Fruit fly (Drosophila melanogaster): ENCODE measurements around the gene mdy.

mdy gene

DNA sequence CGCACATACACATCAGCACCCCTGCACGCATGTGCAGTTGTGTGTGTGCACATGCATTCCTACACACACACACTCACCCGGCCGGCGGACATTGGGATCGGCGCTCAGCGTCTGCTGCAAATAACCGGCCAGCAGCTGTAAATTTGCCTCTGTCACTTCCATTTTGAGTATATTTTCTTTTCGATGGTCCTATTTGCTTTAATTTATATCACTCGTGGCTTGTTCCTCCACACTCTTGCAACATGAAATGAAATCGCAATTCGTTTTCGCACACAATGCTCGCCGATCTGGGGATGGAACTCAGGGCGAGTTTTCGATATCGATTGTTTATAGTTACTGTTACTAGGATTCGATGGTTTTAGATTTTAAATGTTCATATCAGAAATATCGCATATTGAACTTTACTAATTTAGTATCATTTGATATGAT, 8.5 kb downstream of the mdy start, which contains the start of gene Cse1:
Cse1 (minus strand) TSS at position 303 of the 429 bp plus-strand sequence.
- peak; percentile 72 for TF ChIP-seq N (GFP tag; optimal IDR thresholded peaks at IDR 0.05)
- no peak for TF ChIP-seq Dif (GFP tag; optimal IDR thresholded peaks at IDR 0.05; ENCODE audit: partially characterized antibody)
- no peak for TF ChIP-seq tai (GFP tag; optimal IDR thresholded peaks at IDR 0.05)
- no peak for TF ChIP-seq lola (GFP tag; optimal IDR thresholded peaks at IDR 0.05)
- TF ChIP-seq Hr83 (GFP tag; optimal IDR thresholded peaks at IDR 0.05; ENCODE audit: poor library complexity, severe bottlenecking) = no peak
- TF ChIP-seq Hr78 (GFP tag; optimal IDR thresholded peaks at IDR 0.05) = no peak
- no peak for TF ChIP-seq sage (GFP tag; optimal IDR thresholded peaks at IDR 0.05)
- TF ChIP-seq OdsH (GFP tag; optimal IDR thresholded peaks at IDR 0.05) = no peak
- TF ChIP-seq jim (GFP tag; optimal IDR thresholded peaks at IDR 0.05) = no peak
- TF ChIP-seq Myc (optimal IDR thresholded peaks at IDR 0.05) = no peak
- TF ChIP-seq sv (GFP tag; optimal IDR thresholded peaks at IDR 0.05) = no peak
- TF ChIP-seq br (GFP tag; optimal IDR thresholded peaks at IDR 0.05) = no peak
- TF ChIP-seq Sp1 (GFP tag; optimal IDR thresholded peaks at IDR 0.05) = no peak
- no peak for TF ChIP-seq Vsx2 (GFP tag; optimal IDR thresholded peaks at IDR 0.05; ENCODE audit: partially characterized antibody)
- no peak for TF ChIP-seq Abd-B (GFP tag; optimal IDR thresholded peaks at IDR 0.05)
- no peak for TF ChIP-seq pan (optimal IDR thresholded peaks at IDR 0.05)
- TF ChIP-seq rgr (GFP tag; optimal IDR thresholded peaks at IDR 0.05) = no peak
- peak; percentile 24 for TF ChIP-seq woc (GFP tag; optimal IDR thresholded peaks at IDR 0.05)

DNA sequence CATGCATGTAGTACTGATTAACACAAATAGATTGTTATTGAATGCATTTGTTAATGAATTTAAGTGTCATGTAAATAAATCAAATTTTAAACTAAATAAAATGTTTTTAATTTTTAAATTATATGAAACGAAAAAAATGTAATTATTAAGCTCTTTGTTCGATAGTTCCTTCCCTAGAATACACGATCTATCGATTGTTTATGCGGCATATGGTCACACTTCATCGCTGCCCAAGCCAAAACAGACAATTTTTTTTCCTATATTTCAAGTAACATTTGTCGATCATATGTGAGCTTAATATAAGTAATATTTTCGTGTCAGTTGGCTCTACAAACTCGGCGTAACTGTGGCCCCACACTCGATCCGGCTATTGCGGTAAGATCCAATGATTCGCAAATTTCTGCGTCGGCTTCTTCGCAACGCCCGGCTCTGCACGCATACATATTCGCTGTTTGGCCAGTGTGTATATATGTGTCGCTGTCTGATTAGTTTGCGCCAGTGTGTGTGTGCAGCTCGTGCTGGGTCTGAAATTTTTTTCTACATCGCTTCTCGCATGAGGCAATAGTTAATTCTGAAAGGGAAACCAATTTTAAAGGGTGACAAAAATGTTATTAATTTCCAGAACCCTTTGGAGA, 10.5 kb downstream of the mdy start, which contains the start of gene AspRS-m:
AspRS-m (plus strand) TSS at position 207 of the 635 bp plus-strand sequence.
- TF ChIP-seq h (GFP tag; optimal IDR thresholded peaks at IDR 0.05) (peak; percentile 16), dsf (GFP tag; optimal IDR thresholded peaks at IDR 0.05; ENCODE audit: borderline replicate concordance) (no peak), usp (GFP tag; optimal IDR thresholded peaks at IDR 0.05) (no peak), Jra (GFP tag; optimal IDR thresholded peaks at IDR 0.05) (no peak), tai (GFP tag; optimal IDR thresholded peaks at IDR 0.05) (no peak), N (GFP tag; optimal IDR thresholded peaks at IDR 0.05) (peak; percentile 52)

DNA sequence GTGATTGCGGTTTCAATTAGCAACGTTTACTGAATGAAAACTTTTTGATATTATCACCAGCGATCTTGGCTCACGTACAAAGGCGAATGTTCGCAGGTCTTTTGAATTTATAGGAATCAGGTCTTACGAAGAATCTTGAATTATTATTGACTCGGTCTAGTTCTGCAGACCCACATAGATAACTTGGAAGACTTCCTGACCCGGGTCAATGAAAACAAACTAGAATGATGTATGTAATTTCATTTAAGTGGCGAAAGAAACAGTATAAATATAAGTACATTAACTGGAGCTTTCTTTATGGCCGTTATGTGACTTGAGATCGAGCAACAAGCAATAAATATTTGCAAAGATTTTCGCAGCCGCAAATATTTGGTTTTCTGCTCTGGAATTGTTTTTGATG, 17.9 kb downstream of the mdy start, which contains the start of gene CG13282:
CG13282 (minus strand) TSS at position 101 of the 400 bp plus-strand sequence.
- no peak for TF ChIP-seq Hnf4 (GFP tag; optimal IDR thresholded peaks at IDR 0.05)
- no peak for TF ChIP-seq Abd-B (GFP tag; optimal IDR thresholded peaks at IDR 0.05)
- no peak for TF ChIP-seq Mio (GFP tag; optimal IDR thresholded peaks at IDR 0.05)
- TF ChIP-seq CrebA (GFP tag; optimal IDR thresholded peaks at IDR 0.05; ENCODE audit: borderline replicate concordance) = no peak
- TF ChIP-seq HLH106 (tag; optimal IDR thresholded peaks at IDR 0.05) = no peak
- no peak for TF ChIP-seq CG9705 (GFP tag; optimal IDR thresholded peaks at IDR 0.05)
- no peak for TF ChIP-seq dmrt93B (GFP tag; optimal IDR thresholded peaks at IDR 0.05)
- TF ChIP-seq dsf (GFP tag; optimal IDR thresholded peaks at IDR 0.05; ENCODE audit: borderline replicate concordance) = no peak
- no peak for TF ChIP-seq Sp1 (GFP tag; optimal IDR thresholded peaks at IDR 0.05)
- TF ChIP-seq CG32264 (GFP tag; optimal IDR thresholded peaks at IDR 0.05) = no peak
- TF ChIP-seq br (GFP tag; optimal IDR thresholded peaks at IDR 0.05) = no peak
- no peak for TF ChIP-seq woc (GFP tag; optimal IDR thresholded peaks at IDR 0.05)
- no peak for TF ChIP-seq OdsH (GFP tag; optimal IDR thresholded peaks at IDR 0.05)
- no peak for TF ChIP-seq Rel (GFP tag; optimal IDR thresholded peaks at IDR 0.05)
- TF ChIP-seq Rel (tag; optimal IDR thresholded peaks at IDR 0.05) = no peak
- TF ChIP-seq Vsx2 (GFP tag; optimal IDR thresholded peaks at IDR 0.05; ENCODE audit: partially characterized antibody) = no peak
- TF ChIP-seq foxo (GFP tag; optimal IDR thresholded peaks at IDR 0.05) = no peak

DNA sequence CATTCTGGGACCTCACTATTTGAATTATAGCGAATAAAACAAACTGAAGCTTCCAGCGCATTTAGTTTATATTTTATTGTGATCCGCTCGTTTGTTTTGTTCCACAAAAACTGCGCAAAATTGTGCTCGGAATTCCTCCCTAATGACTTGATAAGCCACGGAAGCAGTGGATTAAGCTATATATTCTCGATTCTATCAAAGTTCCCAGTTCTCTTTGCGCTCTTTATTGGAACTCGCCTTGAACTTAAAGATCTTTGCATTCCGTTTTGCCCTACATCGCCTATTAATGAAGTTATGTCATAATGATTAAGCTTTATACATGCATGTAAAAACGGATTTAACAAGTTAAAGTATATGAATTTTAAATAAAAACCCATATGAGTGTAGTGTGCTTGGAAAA, 20.7 kb downstream of the mdy start, which contains the start of gene Nepl9:
Nepl9 (minus strand) TSS at position 101 of the 400 bp plus-strand sequence.
- no peak for TF ChIP-seq usp (GFP tag; optimal IDR thresholded peaks at IDR 0.05)
- no peak for TF ChIP-seq pan (optimal IDR thresholded peaks at IDR 0.05)
- TF ChIP-seq Rel (GFP tag; optimal IDR thresholded peaks at IDR 0.05) = no peak
- no peak for TF ChIP-seq Rel (tag; optimal IDR thresholded peaks at IDR 0.05)
- no peak for TF ChIP-seq h (GFP tag; optimal IDR thresholded peaks at IDR 0.05)

DNA sequence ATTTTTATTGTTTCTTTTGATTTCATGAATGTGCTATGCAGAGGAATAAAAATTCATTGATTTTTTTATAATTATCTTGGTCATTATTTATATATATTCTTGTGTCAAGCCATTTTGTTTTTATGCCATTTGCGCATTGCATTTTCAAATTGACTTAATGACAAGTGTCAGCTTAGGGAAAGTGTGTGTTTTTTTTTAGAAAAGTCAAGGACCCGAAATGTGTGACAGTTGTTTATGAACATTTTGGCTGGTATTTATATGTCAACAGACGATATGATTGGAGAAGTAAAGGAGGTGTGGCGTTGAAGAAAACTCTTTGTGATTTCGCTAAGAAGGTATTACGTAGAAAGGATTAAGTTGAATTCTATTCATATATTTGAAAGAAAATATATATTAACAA, 21.2 kb downstream of the mdy start, which contains the start of the genes SclA and SclB:
SclA (plus strand) TSS at position 301 of the 400 bp plus-strand sequence.
SclB (plus strand) TSS at position 301 of the 400 bp plus-strand sequence.
- TF ChIP-seq CG9705 (GFP tag; optimal IDR thresholded peaks at IDR 0.05) (no peak), jim (GFP tag; optimal IDR thresholded peaks at IDR 0.05) (no peak), Rel (GFP tag; optimal IDR thresholded peaks at IDR 0.05) (no peak), Rel (tag; optimal IDR thresholded peaks at IDR 0.05) (no peak), woc (GFP tag; optimal IDR thresholded peaks at IDR 0.05) (no peak), CrebA (GFP tag; optimal IDR thresholded peaks at IDR 0.05; ENCODE audit: borderline replicate concordance) (no peak), Hnf4 (GFP tag; optimal IDR thresholded peaks at IDR 0.05) (no peak), br (GFP tag; optimal IDR thresholded peaks at IDR 0.05) (no peak), OdsH (GFP tag; optimal IDR thresholded peaks at IDR 0.05) (no peak), h (GFP tag; optimal IDR thresholded peaks at IDR 0.05) (no peak), foxo (GFP tag; optimal IDR thresholded peaks at IDR 0.05) (no peak), CG32264 (GFP tag; optimal IDR thresholded peaks at IDR 0.05) (no peak), Hr78 (GFP tag; optimal IDR thresholded peaks at IDR 0.05) (no peak), brk (GFP tag; optimal IDR thresholded peaks at IDR 0.05) (no peak), Sp1 (GFP tag; optimal IDR thresholded peaks at IDR 0.05) (no peak), tai (GFP tag; optimal IDR thresholded peaks at IDR 0.05) (no peak), GATAd (GFP tag; optimal IDR thresholded peaks at IDR 0.05) (no peak)

Data from whole organism, wandering third instar larva.